Fruit fly (Drosophila melanogaster): ENCODE measurements around the gene CG31522.

CG31522 gene

DNA sequence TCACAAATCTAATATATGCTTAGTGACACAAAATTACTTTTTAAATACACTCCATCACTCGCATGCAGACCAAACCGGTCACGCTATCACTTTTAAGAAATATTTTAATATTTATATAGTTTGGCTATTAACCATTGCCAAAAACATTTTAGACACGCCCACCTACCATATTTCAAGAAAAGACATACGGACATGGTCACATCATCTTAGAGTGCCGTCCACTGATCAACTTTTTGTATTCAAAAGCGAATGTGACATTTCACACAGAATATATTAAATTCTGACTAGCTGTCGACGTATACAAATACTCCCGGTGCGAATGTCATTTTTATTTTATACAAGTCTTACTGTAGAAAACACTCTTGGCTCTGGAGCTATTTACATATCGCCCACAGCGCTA is 46.5 kb downstream of the CG31522 start, which contains the start of gene CG31528:
Gene CG31528 (plus strand): TSS at position 301 of the 400 bp plus-strand sequence.
- no peak for TF ChIP-seq CG8478 (optimal IDR thresholded peaks at IDR 0.05)

DNA sequence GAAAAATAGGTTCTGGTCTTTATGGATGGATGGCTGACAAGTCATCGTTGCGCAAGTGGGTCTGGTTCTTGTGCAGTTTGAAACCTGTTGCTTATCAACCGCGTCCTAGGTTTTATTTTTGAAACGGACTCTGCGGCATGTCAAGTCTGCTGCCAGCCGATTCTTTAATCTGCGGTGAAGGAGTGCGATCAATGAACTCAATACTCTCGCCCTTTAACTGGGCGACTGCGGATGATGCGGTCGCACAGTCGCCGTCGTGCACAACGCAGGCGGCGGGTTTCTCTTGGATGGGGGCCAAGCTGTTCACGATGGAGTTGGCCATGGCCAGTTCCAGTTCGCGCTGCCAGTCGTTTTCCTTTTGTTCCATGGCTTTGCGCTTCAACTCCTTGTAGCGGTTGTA is 55.4 kb downstream of the CG31522 start:
- TF ChIP-seq CTCF (optimal IDR thresholded peaks at IDR 0.05) = no peak
- TF ChIP-seq CG8478 (optimal IDR thresholded peaks at IDR 0.05) = no peak

- TF ChIP-seq CTCF (optimal IDR thresholded peaks at IDR 0.05) (no peak), CG8478 (optimal IDR thresholded peaks at IDR 0.05) (no peak)
Measured at dm6 chr3R:4403706-4404392, 58.8 kb downstream of the CG31522 start.

DNA sequence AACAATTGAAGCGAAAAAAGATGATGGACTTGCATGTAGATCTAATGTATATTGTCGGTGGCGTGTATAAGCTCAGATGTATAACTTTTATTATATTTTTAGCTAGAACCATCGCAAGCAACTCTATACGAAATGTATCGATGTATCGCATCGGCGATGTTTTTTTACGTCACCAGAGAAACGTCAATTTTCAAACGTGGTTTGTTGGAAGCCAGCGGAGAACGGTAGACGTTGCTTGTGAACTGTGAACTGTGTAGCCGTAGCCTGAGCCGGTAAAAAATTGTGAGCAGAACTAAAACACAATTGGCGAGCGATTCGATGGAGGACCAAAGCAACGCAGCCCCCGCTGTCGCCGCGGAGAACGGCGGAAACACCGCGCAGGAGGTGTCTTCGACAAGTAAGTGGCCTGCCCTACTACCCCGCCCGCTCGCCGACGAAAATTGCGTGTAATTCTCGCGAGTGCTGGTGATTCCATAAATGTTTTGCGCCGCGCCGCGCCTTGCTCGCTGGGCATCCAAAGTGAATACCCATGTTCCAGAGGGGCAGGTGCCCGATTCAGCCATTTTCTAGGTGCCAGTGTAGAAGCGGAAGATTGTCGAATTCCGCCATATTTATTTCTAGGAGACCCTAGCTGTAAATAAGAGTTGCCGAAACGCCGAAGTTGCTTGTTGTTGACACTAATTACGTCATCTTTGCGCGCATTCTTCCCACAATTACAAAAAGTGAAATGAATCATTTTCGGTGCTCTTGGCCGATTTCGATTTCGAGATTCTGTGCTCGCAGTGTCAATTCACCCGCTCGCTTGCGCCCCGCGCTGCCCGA is 59.6 kb downstream of the CG31522 start, which contains the start of gene lost:
Gene lost (plus strand): TSS at position 193 of the 822 bp plus-strand sequence.
- TF ChIP-seq CG8478 (optimal IDR thresholded peaks at IDR 0.05) = no peak
- no peak for TF ChIP-seq CTCF (optimal IDR thresholded peaks at IDR 0.05)

dm6 chr3R:4401977-4402589 is 60.6 kb downstream of the CG31522 start, which contains the start of gene CG9853:
TSS of gene CG9853 (minus strand) at chr3R:4402027.
- TF ChIP-seq CTCF (optimal IDR thresholded peaks at IDR 0.05) (no peak), CG8478 (optimal IDR thresholded peaks at IDR 0.05) (no peak)

DNA sequence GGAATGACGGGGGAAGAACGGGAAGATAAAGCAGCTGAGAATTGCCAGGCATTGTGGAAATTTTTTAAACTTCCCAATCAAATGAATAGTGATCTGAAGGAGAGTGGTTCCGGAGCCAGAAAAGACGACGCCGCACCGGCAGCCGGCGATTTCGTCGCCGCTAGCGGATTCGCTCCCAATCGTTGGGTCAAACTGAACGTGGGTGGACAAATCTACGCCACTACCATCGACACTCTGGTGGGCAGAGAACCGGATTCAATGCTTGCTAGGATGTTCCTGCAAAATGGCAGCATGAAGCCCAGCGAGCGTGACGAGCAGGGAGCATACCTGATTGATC is 62.2 kb downstream of the CG31522 start, which contains the start of gene CG14647:
Gene CG14647 (plus strand): TSS at position 14 of the 337 bp plus-strand sequence.
- TF ChIP-seq CG8478 (optimal IDR thresholded peaks at IDR 0.05) (no peak), CTCF (optimal IDR thresholded peaks at IDR 0.05) (no peak)

DNA sequence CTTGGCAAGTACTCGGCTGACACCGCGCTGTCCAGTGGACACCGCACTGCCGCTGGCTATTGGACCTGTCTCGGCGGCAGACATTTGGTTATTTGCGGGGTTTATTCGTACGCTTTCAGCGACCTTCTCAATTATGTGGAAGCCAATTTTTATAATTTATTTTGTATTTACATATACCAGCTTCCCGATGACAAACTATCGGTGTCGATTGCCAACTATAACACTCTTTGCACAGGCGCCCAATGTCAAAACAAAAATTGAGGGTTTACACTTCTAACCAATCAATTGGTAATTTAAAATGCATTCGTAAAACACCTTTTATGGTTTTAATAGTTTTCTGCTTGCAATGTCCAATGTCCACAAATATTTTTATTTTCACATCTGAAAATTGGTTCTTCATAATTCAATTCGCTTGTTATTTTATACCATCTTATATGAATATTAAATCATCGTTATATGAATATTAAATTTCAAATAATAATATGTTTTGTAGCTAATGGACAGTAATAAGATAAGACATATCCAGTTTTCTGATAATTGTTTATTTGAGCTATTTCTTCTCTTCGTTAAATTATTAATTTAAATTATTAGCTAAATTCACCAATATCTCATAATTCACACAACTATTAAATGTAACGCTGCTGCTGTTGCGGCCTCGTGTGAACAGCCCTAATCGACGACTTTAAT is 62.7 kb downstream of the CG31522 start:
- TF ChIP-seq CG8478 (optimal IDR thresholded peaks at IDR 0.05) (no peak), CTCF (optimal IDR thresholded peaks at IDR 0.05) (no peak)

DNA sequence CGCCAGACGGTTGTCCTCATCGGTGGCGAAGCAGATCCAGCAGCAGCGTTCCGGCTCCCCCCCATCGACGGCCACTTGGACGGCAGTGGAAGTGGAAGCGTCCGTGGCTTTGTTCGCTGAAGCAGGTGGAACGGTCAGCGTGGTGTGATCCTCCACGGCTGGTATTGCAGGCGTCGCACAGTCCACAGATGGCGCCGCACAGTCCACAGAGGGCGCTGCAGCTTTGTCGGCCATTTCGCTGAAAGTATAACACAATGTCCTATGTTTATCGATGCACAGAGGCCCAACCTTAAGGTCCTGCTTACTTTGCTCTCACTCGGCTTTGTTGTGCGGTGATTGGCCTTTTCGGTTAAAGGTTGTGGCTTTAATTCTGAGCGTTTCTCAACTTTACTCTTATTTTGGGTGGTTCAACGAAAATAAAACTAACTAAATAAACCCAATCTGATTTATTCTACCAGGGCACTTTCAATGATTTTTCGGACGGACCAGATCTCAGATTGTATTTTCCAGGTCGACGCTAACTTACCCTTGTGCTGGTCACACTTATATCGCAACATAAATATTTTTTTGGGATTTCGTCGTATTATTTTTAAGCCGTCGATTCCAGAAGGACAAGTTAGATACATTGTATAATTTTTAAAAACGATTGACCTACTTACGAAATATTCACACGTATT is 65.1 kb downstream of the CG31522 start, which contains the start of gene CG9855:
Gene CG9855 (minus strand): TSS at position 473 of the 677 bp plus-strand sequence.
- TF ChIP-seq CTCF (optimal IDR thresholded peaks at IDR 0.05) (peak; percentile 79 to 83), CG8478 (optimal IDR thresholded peaks at IDR 0.05) (no peak)

dm6 chr3R:4394654-4395581 is 67.8 kb downstream of the CG31522 start:
- no peak for TF ChIP-seq CTCF (optimal IDR thresholded peaks at IDR 0.05)
- no peak for TF ChIP-seq CG8478 (optimal IDR thresholded peaks at IDR 0.05)

DNA sequence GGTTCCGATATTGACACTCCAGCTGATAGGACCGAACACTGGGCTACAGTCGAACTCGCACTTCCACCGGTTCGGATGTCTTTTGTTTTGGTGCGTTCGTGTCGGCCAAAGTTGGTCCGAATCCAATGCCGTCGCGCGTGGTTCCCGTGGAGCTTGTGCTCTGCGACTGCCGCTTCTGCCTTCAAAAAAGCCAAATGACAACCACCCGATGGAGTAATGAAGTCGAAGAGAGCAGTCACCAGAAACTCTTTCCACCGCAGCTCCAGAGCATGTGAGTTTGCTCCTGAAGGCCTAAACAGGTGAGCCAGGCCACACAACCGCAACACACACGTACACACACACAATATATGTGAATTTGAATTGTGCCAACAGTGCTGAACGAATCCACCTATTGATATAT is 68.6 kb downstream of the CG31522 start, which contains the start of gene CG34112:
Gene CG34112 (minus strand): TSS at position 143 of the 400 bp plus-strand sequence.
- TF ChIP-seq CTCF (optimal IDR thresholded peaks at IDR 0.05) = no peak
- TF ChIP-seq CG8478 (optimal IDR thresholded peaks at IDR 0.05) = no peak

Data from S2 (cell line).